Fruit fly (Drosophila melanogaster) whole organism, embryonic: Measurements from ENCODE around the gene Root.

Source experiments
- Ada2b ChIP-seq: fragments of 200-800 bp; sonication (Bioruptor generic); IDR thresholded peaks from 2 replicates; pipeline ENCODE4 v1.3.6; 2022; ENCODE audit warnings: missing biosample characterization, missing genetic modification characterization
- B-H1 ChIP-seq: fragments of 200-800 bp; sonication (Bioruptor generic); IDR thresholded peaks from 3 replicates; pipeline ENCODE4 v1.3.6; 2022; ENCODE audit warnings: missing biosample characterization, missing genetic modification characterization
- Blimp-1 ChIP-seq: fragments of 200-800 bp; sonication (Bioruptor generic); optimal IDR thresholded peaks from 3 replicates; lab custom pipeline; 2018; ENCODE audit warnings: missing biosample characterization, missing genetic modification characterization, mild to moderate bottlenecking, moderate library complexity, missing genetic modification reagents
- BtbVII ChIP-seq: fragments of 200-800 bp; sonication (Bioruptor generic); optimal IDR thresholded peaks from 3 replicates; lab custom pipeline; 2017; ENCODE audit warnings: missing biosample characterization, mild to moderate bottlenecking, missing genetic modification characterization
- Bteb2 ChIP-seq: fragments of 200-800 bp; sonication (Bioruptor generic); optimal IDR thresholded peaks from 2 replicates; lab custom pipeline; 2016; ENCODE audit warnings: missing biosample characterization, missing genetic modification characterization
- C15 ChIP-seq: fragments of 200-800 bp; sonication (Bioruptor generic); IDR thresholded peaks from 3 replicates; pipeline ENCODE4 v1.3.6; 2022; ENCODE audit warnings: missing biosample characterization, missing genetic modification characterization
- CG10431 ChIP-seq: fragments of 200-800 bp; sonication (Bioruptor generic); optimal IDR thresholded peaks from 3 replicates; lab custom pipeline; 2018; ENCODE audit warnings: missing biosample characterization, mild to moderate bottlenecking, missing genetic modification characterization
- CG10959 ChIP-seq: fragments of 200-800 bp; sonication (Bioruptor generic); IDR thresholded peaks from 2 replicates; pipeline ENCODE4 v1.3.6; 2022; ENCODE audit warnings: missing biosample characterization, missing genetic modification characterization
- CG11456 ChIP-seq: fragments of 200-800 bp; sonication (Bioruptor generic); IDR thresholded peaks from 3 replicates; pipeline ENCODE4 v1.3.6; 2022; ENCODE audit warnings: missing biosample characterization, missing genetic modification characterization
- CG12744 ChIP-seq: fragments of 200-800 bp; sonication (Bioruptor generic); optimal IDR thresholded peaks from 2 replicates; lab custom pipeline; 2016; ENCODE audit warnings: missing biosample characterization, missing genetic modification characterization
- CG13624 ChIP-seq: fragments of 200-800 bp; sonication (Bioruptor generic); optimal IDR thresholded peaks from 2 replicates; lab custom pipeline; 2016; ENCODE audit warnings: missing biosample characterization, missing genetic modification characterization
- CG14441 ChIP-seq: fragments of 200-800 bp; sonication (Bioruptor generic); IDR thresholded peaks from 2 replicates; pipeline ENCODE4 v1.3.6; 2022; ENCODE audit warnings: missing biosample characterization, missing genetic modification characterization
- CG14667 ChIP-seq: fragments of 200-800 bp; sonication (Bioruptor generic); IDR thresholded peaks from 2 replicates; pipeline ENCODE4 v1.3.6; 2022; ENCODE audit warnings: missing biosample characterization, missing genetic modification characterization
- CG17186 ChIP-seq: fragments of 200-800 bp; sonication (Bioruptor generic); optimal IDR thresholded peaks from 3 replicates; lab custom pipeline; 2017; ENCODE audit warnings: missing biosample characterization, missing genetic modification reagents, missing genetic modification characterization
- CG17328 ChIP-seq: fragments of 200-800 bp; sonication (Bioruptor generic); IDR thresholded peaks from 2 replicates; pipeline ENCODE4 v1.3.6; 2022; ENCODE audit warnings: missing biosample characterization, missing genetic modification characterization
- CG17568 ChIP-seq: fragments of 200-800 bp; sonication (Bioruptor generic); optimal IDR thresholded peaks from 2 replicates; lab custom pipeline; 2018; ENCODE audit warnings: missing biosample characterization, mild to moderate bottlenecking, missing genetic modification characterization, moderate library complexity
- CG2120 ChIP-seq: fragments of 200-800 bp; sonication (Bioruptor generic); optimal IDR thresholded peaks from 3 replicates; lab custom pipeline; 2016; ENCODE audit warnings: missing biosample characterization, missing genetic modification characterization
- CG30431 ChIP-seq: fragments of 200-800 bp; sonication (Bioruptor generic); optimal IDR thresholded peaks from 2 replicates; lab custom pipeline; 2017; ENCODE audit warnings: missing biosample characterization, missing genetic modification characterization
- CG32532 ChIP-seq: fragments of 200-800 bp; sonication (Bioruptor generic); IDR thresholded peaks from 2 replicates; pipeline ENCODE4 v1.3.6; 2022; ENCODE audit warnings: missing biosample characterization, missing genetic modification characterization
- CG3281 ChIP-seq: fragments of 200-800 bp; sonication (Bioruptor generic); optimal IDR thresholded peaks from 3 replicates; lab custom pipeline; 2017; ENCODE audit warnings: missing biosample characterization, mild to moderate bottlenecking, missing genetic modification characterization
- CG4617 ChIP-seq: fragments of 200-800 bp; sonication (Bioruptor generic); optimal IDR thresholded peaks from 3 replicates; lab custom pipeline; 2016; ENCODE audit warnings: missing biosample characterization, missing genetic modification characterization, borderline replicate concordance
- CG6689 ChIP-seq: fragments of 200-800 bp; sonication (Bioruptor generic); IDR thresholded peaks from 2 replicates; pipeline ENCODE4 v1.3.6; 2022; ENCODE audit warnings: missing biosample characterization, missing genetic modification characterization
- CG7786 ChIP-seq: fragments of 200-800 bp; sonication (Bioruptor generic); optimal IDR thresholded peaks from 2 replicates; lab custom pipeline; 2016; ENCODE audit warnings: missing biosample characterization, missing genetic modification characterization
- CG9932 ChIP-seq: fragments of 200-800 bp; sonication (Bioruptor generic); IDR thresholded peaks from 2 replicates; pipeline ENCODE4 v1.3.6; 2022; ENCODE audit warnings: missing biosample characterization, missing genetic modification characterization
- Dek ChIP-seq: fragments of 200-800 bp; sonication (Bioruptor generic); optimal IDR thresholded peaks from 3 replicates; lab custom pipeline; 2019; ENCODE audit warnings: missing biosample characterization, mild to moderate bottlenecking, missing genetic modification characterization, moderate library complexity
- Dp ChIP-seq: fragments of 200-800 bp; sonication (Bioruptor generic); optimal IDR thresholded peaks from 2 replicates; lab custom pipeline; 2018; ENCODE audit warnings: missing biosample characterization, mild to moderate bottlenecking, missing genetic modification characterization, moderate library complexity
- H15 ChIP-seq: fragments of 200-800 bp; sonication (Bioruptor generic); IDR thresholded peaks from 3 replicates; pipeline ENCODE4 v1.3.6; 2022; ENCODE audit warnings: missing biosample characterization, missing genetic modification characterization
- Hand ChIP-seq: fragments of 200-800 bp; sonication (Bioruptor generic); optimal IDR thresholded peaks from 2 replicates; lab custom pipeline; 2017; ENCODE audit warnings: mild to moderate bottlenecking, missing biosample characterization, missing genetic modification reagents, missing genetic modification characterization
- Hmx ChIP-seq: fragments of 200-800 bp; sonication (Bioruptor generic); optimal IDR thresholded peaks from 2 replicates; lab custom pipeline; 2016; ENCODE audit warnings: missing biosample characterization, missing genetic modification characterization
- Med ChIP-seq: fragments of 200-800 bp; sonication (Bioruptor generic); peaks from one replicate; lab custom pipeline; 2016; ENCODE audit warnings: missing biosample characterization, missing genetic modification characterization, mild to moderate bottlenecking, inconsistent platforms, moderate library complexity
- NFAT ChIP-seq: fragments of 200-800 bp; sonication (Bioruptor generic); IDR thresholded peaks from 2 replicates; pipeline ENCODE4 v1.3.6; 2022; ENCODE audit warnings: missing biosample characterization, missing genetic modification characterization
- Nf-YA ChIP-seq: fragments of 200-800 bp; sonication (Bioruptor generic); IDR thresholded peaks from 2 replicates; pipeline ENCODE4 v1.3.6; 2022; ENCODE audit warnings: missing biosample characterization, missing genetic modification characterization
- Ptx1 ChIP-seq: fragments of 200-800 bp; sonication (Bioruptor generic); IDR thresholded peaks from 2 replicates; pipeline ENCODE4 v1.3.6; 2022; ENCODE audit warnings: missing biosample characterization, missing genetic modification characterization
- Ravus ChIP-seq: fragments of 200-800 bp; sonication (Bioruptor generic); IDR thresholded peaks from 2 replicates; pipeline ENCODE4 v1.3.6; 2022; ENCODE audit warnings: missing biosample characterization, missing genetic modification characterization
- Trl ChIP-seq, 3 experiments: fragments of >200 bp in 2 of 3; fragments of 200-800 bp in 1 of 3; sonication (Bioruptor generic) in 1 of 3; optimal IDR thresholded peaks; 2 replicates in 1 of 3; 3 replicates in 2 of 3; lab custom pipeline; 2016 to 2017; ENCODE audit warnings: missing biosample characterization in 1 of 3, missing genetic modification characterization in 1 of 3
- Xrp1 ChIP-seq: fragments of 200-800 bp; sonication (Bioruptor generic); IDR thresholded peaks from 2 replicates; pipeline ENCODE4 v1.3.6; 2022; ENCODE audit warnings: missing biosample characterization, missing genetic modification characterization
- ara ChIP-seq: fragments of 200-800 bp; sonication (Bioruptor generic); IDR thresholded peaks from 2 replicates; pipeline ENCODE4 v1.3.6; 2022; ENCODE audit warnings: missing biosample characterization, missing genetic modification characterization
- cg ChIP-seq: fragments of 200-800 bp; sonication (Bioruptor generic); optimal IDR thresholded peaks from 3 replicates; lab custom pipeline; 2019; ENCODE audit warnings: missing biosample characterization, mild to moderate bottlenecking, missing genetic modification characterization, moderate library complexity
- dmrt99B ChIP-seq: fragments of 200-800 bp; sonication (Bioruptor generic); optimal IDR thresholded peaks from 2 replicates; lab custom pipeline; 2018; ENCODE audit warnings: missing biosample characterization, mild to moderate bottlenecking, missing genetic modification characterization, moderate library complexity
- emc ChIP-seq: fragments of 200-800 bp; sonication (Bioruptor generic); optimal IDR thresholded peaks from 2 replicates; lab custom pipeline; 2016; ENCODE audit warnings: missing biosample characterization, missing genetic modification characterization
- fd64A ChIP-seq: fragments of 200-800 bp; sonication (Bioruptor generic); optimal IDR thresholded peaks from 3 replicates; lab custom pipeline; 2018; ENCODE audit warnings: missing biosample characterization, mild to moderate bottlenecking, missing genetic modification characterization
- gsb-n ChIP-seq: fragments of 200-800 bp; sonication (Bioruptor generic); optimal IDR thresholded peaks from 3 replicates; lab custom pipeline; 2018; ENCODE audit warnings: missing biosample characterization, mild to moderate bottlenecking, missing genetic modification characterization
- ham ChIP-seq: fragments of 200-800 bp; sonication (Bioruptor generic); IDR thresholded peaks from 2 replicates; pipeline ENCODE4 v1.3.6; 2022; ENCODE audit warnings: missing biosample characterization, missing genetic modification characterization
- jigr1 ChIP-seq: fragments of 200-800 bp; sonication (Bioruptor generic); IDR thresholded peaks from 3 replicates; pipeline ENCODE4 v1.3.6; 2022; ENCODE audit warnings: missing biosample characterization, missing genetic modification characterization
- jing ChIP-seq: fragments of 200-800 bp; sonication (Bioruptor generic); optimal IDR thresholded peaks from 2 replicates; lab custom pipeline; 2018; ENCODE audit warnings: missing biosample characterization, mild to moderate bottlenecking, missing genetic modification characterization
- knrl ChIP-seq: fragments of 200-800 bp; sonication (Bioruptor generic); IDR thresholded peaks from 3 replicates; pipeline ENCODE4 v1.3.6; 2022; ENCODE audit warnings: missing biosample characterization, missing genetic modification characterization; ENCODE audit not compliant: partially characterized antibody
- mam ChIP-seq: fragments of 200-800 bp; sonication (Bioruptor generic); optimal IDR thresholded peaks from 3 replicates; lab custom pipeline; 2016; ENCODE audit warnings: missing biosample characterization, missing genetic modification characterization
- pan ChIP-seq, 4 experiments: fragments of >200 bp in 3 of 4; fragments of 200-800 bp in 1 of 4; sonication (Bioruptor generic) in 1 of 4; optimal IDR thresholded peaks in 3 of 4; IDR thresholded peaks in 1 of 4; 2 replicates each; pipeline versions ENCODE4 v1.3.6 to Lab custom; 2017 to 2022; ENCODE audit warnings: missing biosample characterization in 2 of 4, missing genetic modification characterization in 2 of 4, mixed read lengths in 1 of 4
- peb ChIP-seq: fragments of 200-800 bp; sonication (Bioruptor generic); IDR thresholded peaks from 2 replicates; pipeline ENCODE4 v1.3.6; 2022; ENCODE audit warnings: missing biosample characterization, missing genetic modification characterization
- scrt ChIP-seq: fragments of 200-800 bp; sonication (Bioruptor generic); optimal IDR thresholded peaks from 2 replicates; lab custom pipeline; 2018; ENCODE audit warnings: missing biosample characterization, mild to moderate bottlenecking, missing genetic modification characterization, moderate library complexity
- ttk ChIP-seq: fragments of 200-800 bp; sonication (Bioruptor generic); IDR thresholded peaks from 2 replicates; pipeline ENCODE4 v2.1.2; 2022; ENCODE audit warnings: missing biosample characterization, missing genetic modification characterization

Gene Root

dm6 chr3R:24091653-24092052, 21.4 kb upstream of the Root start (continued):
- TF ChIP-seq NFAT (0 out of 2 replicates have a peak, but pooled peaks have one; percentile 15), Dek (tag; lab: Kevin White, UChicago) (peak; percentile 27), Nf-YA (GFP tag; lab: Robert Waterston, UW) (no peak), knrl (GFP tag; lab: Robert Waterston, UW) (no peak), C15 (no peak), CG30431 (no peak), CG10431 (no peak), Trl (optimal IDR thresholded peaks at IDR 0.05; lab: Kevin White, UChicago) (no peak), Trl (GFP tag; optimal IDR thresholded peaks at IDR 0.05; lab: Kevin White, UChicago) (no peak), H15 (no peak), CG14667 (GFP tag; lab: Robert Waterston, UW) (no peak), CG2120 (peak; percentile 35), Bteb2 (no peak), CG7786 (GFP tag; lab: Kevin White, UChicago) (no peak), CG3281 (GFP tag; lab: Kevin White, UChicago) (peak; percentile 24), CG4617 (GFP tag; lab: Kevin White, UChicago) (no peak), jigr1 (GFP tag; lab: Robert Waterston, UW) (no peak), CG17568 (no peak), ara (no peak), pan (optimal IDR thresholded peaks at IDR 0.05; lab: Kevin White, UChicago) (no peak), pan (GFP tag; optimal IDR thresholded peaks at IDR 0.05 in 1 of 2, IDR thresholded peaks at IDR 0.05 in 1 of 2) (no peak), Dp (GFP tag; lab: Kevin White, UChicago) (no peak), Ravus (GFP tag; lab: Robert Waterston, UW) (no peak), Hand (GFP tag; lab: Kevin White, UChicago) (peak; percentile 31), Blimp-1 (GFP tag; lab: Kevin White, UChicago) (no peak), CG11456 (0 out of 3 replicates have a peak, but pooled peaks have one; percentile 12), CG13624 (no peak), fd64A (GFP tag; lab: Kevin White, UChicago) (no peak), CG9932 (0 out of 2 replicates have a peak, but pooled peaks have one; percentile 16), Med (GFP tag; lab: Kevin White, UChicago) (peak; percentile 81), CG10959 (GFP tag; lab: Robert Waterston, UW) (no peak), CG12744 (no peak), emc (GFP tag; lab: Kevin White, UChicago) (no peak), cg (GFP tag; lab: Kevin White, UChicago) (no peak), Ptx1 (peak; percentile 37; the same call in 1 of the 2 replicates), scrt (peak; percentile 33), CG14441 (0 out of 2 replicates have a peak, but pooled peaks have one; percentile 21), dmrt99B (tag; lab: Kevin White, UChicago) (peak; percentile 21), Ada2b (GFP tag; lab: Robert Waterston, UW) (no peak), ham (GFP tag; lab: Robert Waterston, UW) (no peak), CG6689 (0 out of 2 replicates have a peak, but pooled peaks have one; percentile 21), Hmx (GFP tag; lab: Kevin White, UChicago) (no peak), mam (GFP tag; lab: Kevin White, UChicago) (peak; percentile 0), Xrp1 (GFP tag; lab: Robert Waterston, UW) (0 out of 2 replicates have a peak, but pooled peaks have one; percentile 20), CG17328 (GFP tag; lab: Robert Waterston, UW) (no peak), ttk (GFP tag; lab: Robert Waterston, UW) (no peak; the same call in 1 of the 2 replicates), peb (GFP tag; lab: Robert Waterston, UW) (0 out of 2 replicates have a peak, but pooled peaks have one; percentile 17), B-H1 (GFP tag; lab: Robert Waterston, UW) (no peak), BtbVII (GFP tag; lab: Kevin White, UChicago) (no peak), CG32532 (GFP tag; lab: Robert Waterston, UW) (peak; percentile 30; the same call in 1 of the 2 replicates), CG17186 (GFP tag; lab: Kevin White, UChicago) (no peak), gsb-n (tag; lab: Kevin White, UChicago) (no peak), jing (GFP tag; lab: Kevin White, UChicago) (no peak)
